Fruit fly (Drosophila melanogaster) whole organism, embryonic: ENCODE measurements around the gene CG43059.

Experiments used
- Atf6 ChIP-seq: fragments of 200-800 bp; sonication (Bioruptor generic); IDR thresholded peaks from 2 replicates; pipeline ENCODE4 v1.3.6; 2022; ENCODE audit warnings: missing biosample characterization, missing genetic modification characterization
- Awh ChIP-seq: fragments of 200-800 bp; sonication (Bioruptor generic); IDR thresholded peaks from 2 replicates; pipeline ENCODE4, ENCODE4 v1.3.6; 2022; ENCODE audit warnings: missing biosample characterization, missing genetic modification characterization
- CG10366 ChIP-seq: fragments of 200-800 bp; sonication (Bioruptor generic); IDR thresholded peaks from 2 replicates; pipeline ENCODE4 v1.3.6; 2022; ENCODE audit warnings: missing biosample characterization, missing genetic modification characterization
- CG12155 ChIP-seq: fragments of 200-800 bp; sonication (Bioruptor generic); optimal IDR thresholded peaks from 3 replicates; lab custom pipeline; 2016; ENCODE audit warnings: missing biosample characterization, missing genetic modification characterization
- CG12391 ChIP-seq: fragments of 200-800 bp; sonication (Bioruptor generic); optimal IDR thresholded peaks from 3 replicates; lab custom pipeline; 2018; ENCODE audit warnings: missing biosample characterization, mild to moderate bottlenecking, missing genetic modification characterization, moderate library complexity
- CG12659 ChIP-seq: fragments of 200-800 bp; sonication (Bioruptor generic); optimal IDR thresholded peaks from 3 replicates; lab custom pipeline; 2017; ENCODE audit warnings: mild to moderate bottlenecking, missing biosample characterization, missing genetic modification reagents, missing genetic modification characterization
- CG13296 ChIP-seq: fragments of 200-800 bp; sonication (Bioruptor generic); optimal IDR thresholded peaks from 3 replicates; lab custom pipeline; 2018; ENCODE audit warnings: missing biosample characterization, mild to moderate bottlenecking, missing genetic modification characterization
- CG13424 ChIP-seq: fragments of 200-800 bp; sonication (Bioruptor generic); optimal IDR thresholded peaks from 2 replicates; lab custom pipeline; 2019; ENCODE audit warnings: missing biosample characterization, mild to moderate bottlenecking, missing genetic modification characterization, moderate library complexity
- CG15269 ChIP-seq: fragments of 200-800 bp; sonication (Bioruptor generic); optimal IDR thresholded peaks from 2 replicates; lab custom pipeline; 2018; ENCODE audit warnings: missing biosample characterization, mild to moderate bottlenecking, missing genetic modification characterization, moderate library complexity
- CG17361 ChIP-seq: fragments of 200-800 bp; sonication (Bioruptor generic); IDR thresholded peaks from 3 replicates; pipeline ENCODE4 v1.3.6; 2022; ENCODE audit warnings: missing biosample characterization, missing genetic modification characterization
- CG2120 ChIP-seq: fragments of 200-800 bp; sonication (Bioruptor generic); optimal IDR thresholded peaks from 3 replicates; lab custom pipeline; 2016; ENCODE audit warnings: missing biosample characterization, missing genetic modification characterization
- CG30403 ChIP-seq: fragments of 200-800 bp; sonication (Bioruptor generic); optimal IDR thresholded peaks from 3 replicates; lab custom pipeline; 2016; ENCODE audit warnings: missing biosample characterization, missing genetic modification characterization
- CG31224 ChIP-seq: fragments of 200-800 bp; sonication (Bioruptor generic); IDR thresholded peaks from 2 replicates; pipeline ENCODE4 v1.3.6; 2022; ENCODE audit warnings: missing biosample characterization, missing genetic modification characterization
- CG3281 ChIP-seq: fragments of 200-800 bp; sonication (Bioruptor generic); optimal IDR thresholded peaks from 3 replicates; lab custom pipeline; 2017; ENCODE audit warnings: missing biosample characterization, mild to moderate bottlenecking, missing genetic modification characterization
- CG6813 ChIP-seq: fragments of 200-800 bp; sonication (Bioruptor generic); optimal IDR thresholded peaks from 2 replicates; lab custom pipeline; 2017; ENCODE audit warnings: missing biosample characterization, missing genetic modification characterization, mild to moderate bottlenecking, moderate library complexity, missing genetic modification reagents
- CG9817 ChIP-seq: fragments of 200-800 bp; sonication (Bioruptor generic); optimal IDR thresholded peaks from 2 replicates; lab custom pipeline; 2018; ENCODE audit warnings: missing biosample characterization, mild to moderate bottlenecking, missing genetic modification characterization, moderate library complexity
- CG9932 ChIP-seq: fragments of 200-800 bp; sonication (Bioruptor generic); IDR thresholded peaks from 2 replicates; pipeline ENCODE4 v1.3.6; 2022; ENCODE audit warnings: missing biosample characterization, missing genetic modification characterization
- Dek ChIP-seq: fragments of 200-800 bp; sonication (Bioruptor generic); optimal IDR thresholded peaks from 3 replicates; lab custom pipeline; 2019; ENCODE audit warnings: missing biosample characterization, mild to moderate bottlenecking, missing genetic modification characterization, moderate library complexity
- H2.0 ChIP-seq: fragments of 200-800 bp; sonication (Bioruptor generic); IDR thresholded peaks from 2 replicates; pipeline ENCODE4 v1.3.6; 2022; ENCODE audit warnings: missing biosample characterization, missing genetic modification characterization
- HLH54F ChIP-seq: fragments of 200-800 bp; sonication (Bioruptor generic); optimal IDR thresholded peaks from 3 replicates; lab custom pipeline; 2016; ENCODE audit warnings: missing biosample characterization, missing genetic modification characterization
- Hr51 ChIP-seq, 2 experiments: fragments of 200-800 bp; sonication (Bioruptor generic); optimal IDR thresholded peaks; 2 replicates in 1 of 2; 3 replicates in 1 of 2; lab custom pipeline; 2016 to 2018; ENCODE audit warnings: missing biosample characterization in 2 of 2, missing genetic modification characterization in 2 of 2, mild to moderate bottlenecking in 1 of 2, moderate library complexity in 1 of 2
- Hsf ChIP-seq: fragments of 200-800 bp; sonication (Bioruptor generic); optimal IDR thresholded peaks from 3 replicates; lab custom pipeline; 2016; ENCODE audit warnings: missing biosample characterization, missing genetic modification characterization
- Jarid2 ChIP-seq: fragments of 200-800 bp; sonication (Bioruptor generic); optimal IDR thresholded peaks from 3 replicates; lab custom pipeline; 2017; ENCODE audit warnings: mild to moderate bottlenecking, missing biosample characterization, missing genetic modification reagents, missing genetic modification characterization
- Med ChIP-seq: fragments of 200-800 bp; sonication (Bioruptor generic); peaks from one replicate; lab custom pipeline; 2016; ENCODE audit warnings: missing biosample characterization, missing genetic modification characterization, mild to moderate bottlenecking, inconsistent platforms, moderate library complexity
- Meics ChIP-seq: fragments of 200-800 bp; sonication (Bioruptor generic); optimal IDR thresholded peaks from 2 replicates; lab custom pipeline; 2017; ENCODE audit warnings: missing biosample characterization, mild to moderate bottlenecking, missing genetic modification characterization
- Oli ChIP-seq: fragments of 200-800 bp; sonication (Bioruptor generic); optimal IDR thresholded peaks from 2 replicates; lab custom pipeline; 2018; ENCODE audit warnings: missing biosample characterization, mild to moderate bottlenecking, missing genetic modification characterization, moderate library complexity
- PHDP ChIP-seq: fragments of 200-800 bp; sonication (Bioruptor generic); optimal IDR thresholded peaks from 3 replicates; lab custom pipeline; 2018; ENCODE audit warnings: missing biosample characterization, mild to moderate bottlenecking, missing genetic modification characterization, moderate library complexity
- Ptx1 ChIP-seq: fragments of 200-800 bp; sonication (Bioruptor generic); IDR thresholded peaks from 2 replicates; pipeline ENCODE4 v1.3.6; 2022; ENCODE audit warnings: missing biosample characterization, missing genetic modification characterization
- Sox102F ChIP-seq: fragments of 200-800 bp; sonication (Bioruptor generic); optimal IDR thresholded peaks from 2 replicates; lab custom pipeline; 2018; ENCODE audit warnings: missing biosample characterization, mild to moderate bottlenecking, missing genetic modification characterization, moderate library complexity
- Xbp1 ChIP-seq: fragments of 200-800 bp; sonication (Bioruptor generic); optimal IDR thresholded peaks from 3 replicates; lab custom pipeline; 2016; ENCODE audit warnings: missing biosample characterization, mild to moderate bottlenecking, missing genetic modification characterization
- ase ChIP-seq: fragments of 200-800 bp; sonication (Bioruptor generic); IDR thresholded peaks from 3 replicates; pipeline ENCODE4 v1.3.6; 2022; ENCODE audit warnings: missing biosample characterization, missing genetic modification characterization
- ato ChIP-seq: fragments of 200-800 bp; sonication (Bioruptor generic); IDR thresholded peaks from 2 replicates; pipeline ENCODE4 v1.3.6; 2022; ENCODE audit warnings: missing biosample characterization, missing genetic modification characterization; ENCODE audit not compliant: partially characterized antibody
- bsh ChIP-seq, 2 experiments: fragments of 200-800 bp; sonication (Bioruptor generic); optimal IDR thresholded peaks; 2 replicates each; lab custom pipeline; 2017 to 2018; ENCODE audit warnings: mild to moderate bottlenecking in 2 of 2, missing biosample characterization in 2 of 2, missing genetic modification characterization in 2 of 2, moderate library complexity in 1 of 2
- chif ChIP-seq, 2 experiments: fragments of 200-800 bp; sonication (Bioruptor generic); optimal IDR thresholded peaks; 3 replicates each; lab custom pipeline; 2016; ENCODE audit warnings: missing biosample characterization in 2 of 2, missing genetic modification characterization in 2 of 2
- dmrt99B ChIP-seq: fragments of 200-800 bp; sonication (Bioruptor generic); optimal IDR thresholded peaks from 2 replicates; lab custom pipeline; 2018; ENCODE audit warnings: missing biosample characterization, mild to moderate bottlenecking, missing genetic modification characterization, moderate library complexity
- dpn ChIP-seq, 2 experiments: fragments of 200-800 bp; sonication (Bioruptor generic); optimal IDR thresholded peaks; 3 replicates each; lab custom pipeline; 2016; ENCODE audit warnings: missing biosample characterization in 2 of 2, missing genetic modification characterization in 2 of 2
- eve ChIP-seq, 2 experiments: fragments of >200 bp; optimal IDR thresholded peaks; 2 replicates each; lab custom pipeline; 2017; ENCODE audit warnings: missing biosample characterization in 2 of 2, missing genetic modification characterization in 2 of 2
- exex ChIP-seq: fragments of 200-800 bp; sonication (Bioruptor generic); optimal IDR thresholded peaks from 4 replicates; lab custom pipeline; 2018; ENCODE audit warnings: missing biosample characterization, mild to moderate bottlenecking, missing genetic modification characterization, moderate library complexity
- fd96Cb ChIP-seq: fragments of 200-800 bp; sonication (Bioruptor generic); optimal IDR thresholded peaks from 2 replicates; lab custom pipeline; 2018; ENCODE audit warnings: missing biosample characterization, mild to moderate bottlenecking, missing genetic modification characterization, moderate library complexity
- gem ChIP-seq: fragments of 200-800 bp; sonication (Bioruptor generic); optimal IDR thresholded peaks from 2 replicates; lab custom pipeline; 2019; ENCODE audit warnings: missing biosample characterization, mild to moderate bottlenecking, missing genetic modification characterization, moderate library complexity
- grau ChIP-seq: fragments of 200-800 bp; optimal IDR thresholded peaks from 3 replicates; lab custom pipeline; 2019; ENCODE audit warnings: missing biosample characterization, mild to moderate bottlenecking, missing genetic modification characterization, moderate library complexity
- hb ChIP-seq: fragments of 200-800 bp; sonication (Bioruptor generic); IDR thresholded peaks from 3 replicates; pipeline ENCODE4 v1.3.6; 2022; ENCODE audit warnings: missing biosample characterization, missing genetic modification characterization; ENCODE audit not compliant: partially characterized antibody
- kay ChIP-seq: fragments of 200-800 bp; sonication (Bioruptor generic); optimal IDR thresholded peaks from 2 replicates; lab custom pipeline; 2016; ENCODE audit warnings: missing biosample characterization, missing genetic modification characterization
- phol ChIP-seq: fragments of 200-800 bp; sonication (Bioruptor generic); optimal IDR thresholded peaks from 3 replicates; lab custom pipeline; 2018; ENCODE audit warnings: missing biosample characterization, mild to moderate bottlenecking, missing genetic modification characterization, moderate library complexity
- sd ChIP-seq: fragments of 200-800 bp; sonication (Bioruptor generic); optimal IDR thresholded peaks from 3 replicates; lab custom pipeline; 2018; ENCODE audit warnings: missing biosample characterization, mild to moderate bottlenecking, missing genetic modification characterization, moderate library complexity
- sug ChIP-seq: fragments of 200-800 bp; optimal IDR thresholded peaks from 2 replicates; lab custom pipeline; 2019; ENCODE audit warnings: missing biosample characterization, mild to moderate bottlenecking, missing genetic modification characterization, moderate library complexity
- tap ChIP-seq: fragments of 200-800 bp; optimal IDR thresholded peaks from 3 replicates; lab custom pipeline; 2019; ENCODE audit warnings: missing biosample characterization, mild to moderate bottlenecking, missing genetic modification characterization, moderate library complexity
- unpg ChIP-seq: fragments of 200-800 bp; sonication (Bioruptor generic); optimal IDR thresholded peaks from 3 replicates; lab custom pipeline; 2018; ENCODE audit warnings: missing biosample characterization, mild to moderate bottlenecking, missing genetic modification characterization, moderate library complexity
- vvl ChIP-seq: fragments of 200-800 bp; sonication (Bioruptor generic); IDR thresholded peaks from 2 replicates; pipeline ENCODE4 v1.3.6; 2022; ENCODE audit warnings: missing biosample characterization, missing genetic modification characterization

The CG43059 gene

DNA sequence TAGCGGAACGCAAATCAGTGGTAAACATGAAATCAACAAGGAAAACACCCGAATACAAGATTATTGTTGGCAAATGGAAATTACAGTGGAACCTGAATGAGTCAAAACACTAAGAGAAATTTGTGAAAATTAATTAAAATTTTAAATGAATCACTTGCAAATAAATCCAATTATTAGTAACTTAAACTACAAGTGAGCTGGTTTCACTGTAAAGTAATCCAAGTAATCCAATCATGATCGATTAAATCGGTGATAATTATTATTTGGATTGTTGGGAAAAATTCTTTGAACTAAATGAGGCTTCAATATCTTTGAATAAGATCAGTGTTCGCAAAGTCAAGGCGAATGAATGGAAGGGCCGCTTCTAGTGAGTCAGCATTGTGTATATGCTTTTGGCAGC lies 30.4 kb downstream of the CG43059 start:
- TF ChIP-seq gem (peak; percentile 56), Ptx1 (GFP tag; lab: Robert Waterston, UW) (0 out of 2 replicates have a peak, but pooled peaks have one; percentile 12), exex (tag; lab: Kevin White, UChicago) (peak; percentile 42), dmrt99B (tag; lab: Kevin White, UChicago) (peak; percentile 17), CG6813 (GFP tag; lab: Kevin White, UChicago) (no peak), Meics (GFP tag; lab: Kevin White, UChicago) (peak; percentile 20), vvl (GFP tag; lab: Robert Waterston, UW) (no peak), Med (peak; percentile 49), tap (peak; percentile 5), CG3281 (GFP tag; lab: Kevin White, UChicago) (peak; percentile 22), fd96Cb (tag; lab: Kevin White, UChicago) (peak; percentile 2), PHDP (tag; lab: Kevin White, UChicago) (peak; percentile 38), CG30403 (GFP tag; lab: Kevin White, UChicago) (peak; percentile 29), Oli (peak; percentile 41), phol (tag; lab: Kevin White, UChicago) (peak; percentile 2), Hsf (peak; percentile 31), Xbp1 (peak; percentile 2), ato (no peak), bsh (GFP tag; optimal IDR thresholded peaks at IDR 0.05; lab: Kevin White, UChicago) (peak in 1 of 2 experiments; percentile 18), unpg (GFP tag; lab: Kevin White, UChicago) (peak; percentile 30), Dek (tag; lab: Kevin White, UChicago) (peak; percentile 3), CG13296 (GFP tag; lab: Kevin White, UChicago) (peak; percentile 25), CG12155 (peak; percentile 13), eve (GFP tag; optimal IDR thresholded peaks at IDR 0.05; lab: Kevin White, UChicago) (peak in 1 of 2 experiments; percentile 26), H2.0 (0 out of 2 replicates have a peak, but pooled peaks have one; percentile 34), Sox102F (GFP tag; lab: Kevin White, UChicago) (peak; percentile 52), CG13424 (tag; lab: Kevin White, UChicago) (peak; percentile 36), Hr51 (GFP tag; optimal IDR thresholded peaks at IDR 0.05; lab: Kevin White, UChicago) (peak in 1 of 2 experiments; percentile 45), CG15269 (tag; lab: Kevin White, UChicago) (peak; percentile 65), CG2120 (GFP tag; lab: Kevin White, UChicago) (peak; percentile 46), HLH54F (GFP tag; lab: Kevin White, UChicago) (no peak), CG17361 (GFP tag; lab: Robert Waterston, UW) (0 out of 3 replicates have a peak, but pooled peaks have one; percentile 17), Jarid2 (GFP tag; lab: Kevin White, UChicago) (no peak), sd (tag; lab: Kevin White, UChicago) (peak; percentile 51), CG31224 (GFP tag; lab: Robert Waterston, UW) (no peak), CG10366 (peak; percentile 27; the same call in 1 of the 2 replicates), hb (GFP tag; lab: Robert Waterston, UW) (no peak), chif (GFP tag; optimal IDR thresholded peaks at IDR 0.05; lab: Kevin White, UChicago) (no peak), Atf6 (GFP tag; lab: Robert Waterston, UW) (peak; percentile 58), ase (GFP tag; lab: Robert Waterston, UW) (0 out of 3 replicates have a peak, but pooled peaks have one; percentile 19), dpn (GFP tag; optimal IDR thresholded peaks at IDR 0.05; lab: Kevin White, UChicago) (peak in 1 of 2 experiments; percentile 11), kay (peak; percentile 43), CG12659 (GFP tag; lab: Kevin White, UChicago) (peak; percentile 20), CG9817 (peak; percentile 7), Awh (GFP tag; lab: Robert Waterston, UW) (no peak), CG12391 (tag; lab: Kevin White, UChicago) (peak; percentile 12), grau (tag; lab: Kevin White, UChicago) (peak; percentile 74), sug (peak; percentile 33), CG9932 (GFP tag; lab: Robert Waterston, UW) (peak; percentile 34; the same call in 1 of the 2 replicates)
